Worm (Caenorhabditis elegans): ENCODE measurements around the gene C31H1.1.

Gene C31H1.1

ce11 chrIV:5751997-5752396, 45.3 kb upstream of the C31H1.1 start:
- TF ChIP-seq mab-5 (tag; optimal IDR thresholded peaks at IDR 0.05) (no peak), crh-2 (tag; optimal IDR thresholded peaks at IDR 0.05) (no peak), ama-1 (optimal IDR thresholded peaks at IDR 0.05) (no peak), snpc-4 (tag; optimal IDR thresholded peaks at IDR 0.05) (no peak), alr-1 (tag; optimal IDR thresholded peaks at IDR 0.05) (no peak), nhr-11 (tag; optimal IDR thresholded peaks at IDR 0.05) (no peak)

DNA sequence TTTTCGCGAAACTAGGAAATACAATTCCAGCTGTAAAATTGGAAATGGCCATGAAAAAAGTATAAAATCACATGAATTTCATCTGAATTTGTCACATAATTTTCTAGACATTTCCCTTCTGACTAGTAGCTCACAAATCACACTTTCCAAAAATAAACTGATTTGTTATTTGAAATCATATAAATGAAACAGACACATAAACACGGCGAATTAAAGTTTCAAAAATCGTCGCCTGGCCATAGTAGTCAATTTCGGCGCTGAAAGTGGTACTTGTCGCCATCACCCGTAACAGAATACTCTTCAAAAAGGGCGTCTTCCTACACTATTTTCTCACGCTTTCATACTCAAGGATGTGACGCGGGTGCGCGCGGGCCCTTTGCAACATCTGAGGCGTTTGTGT, 44.5 kb upstream of the C31H1.1 start:
- TF ChIP-seq peb-1 (tag; optimal IDR thresholded peaks at IDR 0.05) (no peak), nhr-25 (tag; optimal IDR thresholded peaks at IDR 0.05) (peak; percentile 57), alr-1 (tag; optimal IDR thresholded peaks at IDR 0.05) (no peak), nhr-129 (tag; optimal IDR thresholded peaks at IDR 0.05) (no peak), unc-39 (tag; optimal IDR thresholded peaks at IDR 0.05) (no peak)

DNA sequence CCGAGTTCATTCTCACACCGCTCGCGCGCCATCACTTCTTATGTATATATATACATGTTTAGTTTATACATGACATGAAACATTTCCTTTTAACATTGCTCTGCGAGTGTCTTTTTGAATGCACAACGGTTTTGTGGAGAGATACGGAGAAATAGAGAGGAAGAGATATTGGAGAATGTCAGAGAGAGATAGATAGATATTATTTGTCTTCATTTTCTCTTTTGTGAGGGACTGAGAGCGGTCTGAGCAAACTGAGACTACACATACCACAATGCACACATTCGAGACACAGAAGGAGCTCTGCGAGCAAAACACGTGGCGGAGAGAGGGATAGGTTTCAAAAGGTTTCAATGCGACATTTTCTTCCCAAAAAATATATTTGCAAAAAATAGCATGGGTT, 44.0 kb upstream of the C31H1.1 start:
- TF ChIP-seq lin-13 (GFP tag; optimal IDR thresholded peaks at IDR 0.05) (no peak), mdl-1 (tag; optimal IDR thresholded peaks at IDR 0.05) (peak; percentile 17 to 76), sma-9 (GFP tag; optimal IDR thresholded peaks at IDR 0.05) (peak; percentile 69), sma-9 (tag; optimal IDR thresholded peaks at IDR 0.05) (no peak), egl-27 (tag; optimal IDR thresholded peaks at IDR 0.05) (peak; percentile 46), C34F6.9 (tag; optimal IDR thresholded peaks at IDR 0.05) (peak; percentile 47), lsy-2 (tag; optimal IDR thresholded peaks at IDR 0.05) (peak in 1 of 2 experiments; percentile 45), nhr-129 (tag; optimal IDR thresholded peaks at IDR 0.05) (peak; percentile 73), fos-1 (tag; optimal IDR thresholded peaks at IDR 0.05) (no peak), F13H6.1 (tag; optimal IDR thresholded peaks at IDR 0.05) (peak; percentile 80)

ce11 chrIV:5753954-5754543, 43.2 kb upstream of the C31H1.1 start:
- TF ChIP-seq nhr-6 (tag; optimal IDR thresholded peaks at IDR 0.05): peak; percentile 81
- no peak for TF ChIP-seq ztf-1 (GFP tag; conservative IDR thresholded peaks at IDR 0.05)
- TF ChIP-seq ceh-16 (tag; optimal IDR thresholded peaks at IDR 0.05): no peak
- peak; percentile 60 for TF ChIP-seq fos-1 (tag; optimal IDR thresholded peaks at IDR 0.05)
- no peak for TF ChIP-seq nhr-23 (tag; optimal IDR thresholded peaks at IDR 0.05)
- no peak for TF ChIP-seq zag-1 (tag; optimal IDR thresholded peaks at IDR 0.05)
- no peak for TF ChIP-seq nhr-11 (tag; optimal IDR thresholded peaks at IDR 0.05)
- TF ChIP-seq ZK546.5 (tag; optimal IDR thresholded peaks at IDR 0.05): no peak
- TF ChIP-seq unc-62 (GFP tag; optimal IDR thresholded peaks at IDR 0.05): no peak
- peak; percentile 13 to 81 for TF ChIP-seq lsy-2 (tag; optimal IDR thresholded peaks at IDR 0.05)
- no peak for TF ChIP-seq elt-3 (tag; optimal IDR thresholded peaks at IDR 0.05)
- no peak for TF ChIP-seq nhr-10 (tag; optimal IDR thresholded peaks at IDR 0.05)
- TF ChIP-seq F13H6.1 (tag; optimal IDR thresholded peaks at IDR 0.05): peak; percentile 96
- peak; percentile 12 for TF ChIP-seq snpc-4 (tag; optimal IDR thresholded peaks at IDR 0.05)
- no peak for TF ChIP-seq ceh-82 (tag; optimal IDR thresholded peaks at IDR 0.05)
- TF ChIP-seq dmd-4 (tag; optimal IDR thresholded peaks at IDR 0.05): no peak
- TF ChIP-seq nhr-129 (tag; optimal IDR thresholded peaks at IDR 0.05): peak; percentile 81
- no peak for TF ChIP-seq R02D3.7 (tag; optimal IDR thresholded peaks at IDR 0.05)
- no peak for TF ChIP-seq nhr-237 (tag; optimal IDR thresholded peaks at IDR 0.05)
- TF ChIP-seq nhr-12 (tag; optimal IDR thresholded peaks at IDR 0.05): no peak
- TF ChIP-seq lin-39 (tag; optimal IDR thresholded peaks at IDR 0.05): no peak
- TF ChIP-seq crh-2 (tag; optimal IDR thresholded peaks at IDR 0.05): peak; percentile 84
- peak; percentile 69 for TF ChIP-seq lin-13 (GFP tag; optimal IDR thresholded peaks at IDR 0.05)
- TF ChIP-seq gmeb-1 (tag; optimal IDR thresholded peaks at IDR 0.05): peak; percentile 62
- peak; percentile 23 for TF ChIP-seq Y55F3AM.14 (GFP tag; optimal IDR thresholded peaks at IDR 0.05)
- no peak for TF ChIP-seq alr-1 (tag; optimal IDR thresholded peaks at IDR 0.05)
- no peak for TF ChIP-seq peb-1 (tag; optimal IDR thresholded peaks at IDR 0.05)
- peak; percentile 81 for TF ChIP-seq sma-3 (GFP tag; optimal IDR thresholded peaks at IDR 0.05)
- peak; percentile 71 for TF ChIP-seq nhr-25 (tag; optimal IDR thresholded peaks at IDR 0.05)
- TF ChIP-seq nhr-21 (tag; optimal IDR thresholded peaks at IDR 0.05): peak; percentile 90
- no peak for TF ChIP-seq ztf-11 (tag; optimal IDR thresholded peaks at IDR 0.05)
- TF ChIP-seq ama-1 (optimal IDR thresholded peaks at IDR 0.05): peak; percentile 33
- TF ChIP-seq elt-1 (tag; optimal IDR thresholded peaks at IDR 0.05): no peak
- TF ChIP-seq sem-4 (tag; optimal IDR thresholded peaks at IDR 0.05): peak; percentile 91
- no peak for TF ChIP-seq aly-2 (tag; optimal IDR thresholded peaks at IDR 0.05)
- TF ChIP-seq blmp-1 (tag; optimal IDR thresholded peaks at IDR 0.05; ENCODE audit: insufficient read depth): peak; percentile 65
- peak; percentile 71 for TF ChIP-seq ztf-4 (tag; optimal IDR thresholded peaks at IDR 0.05)
- peak; percentile 45 to 86 for TF ChIP-seq mdl-1 (tag; optimal IDR thresholded peaks at IDR 0.05)
- TF ChIP-seq sma-9 (GFP tag; optimal IDR thresholded peaks at IDR 0.05): peak; percentile 97
- TF ChIP-seq sma-9 (tag; optimal IDR thresholded peaks at IDR 0.05): peak; percentile 23
- peak; percentile 81 for TF ChIP-seq egl-27 (tag; optimal IDR thresholded peaks at IDR 0.05)
- TF ChIP-seq C34F6.9 (tag; optimal IDR thresholded peaks at IDR 0.05): peak; percentile 73
- peak; percentile 79 for TF ChIP-seq unc-55 (GFP tag; optimal IDR thresholded peaks at IDR 0.05)
- no peak for TF ChIP-seq skn-1 (tag; optimal IDR thresholded peaks at IDR 0.05)
- no peak for TF ChIP-seq unc-39 (tag; optimal IDR thresholded peaks at IDR 0.05)
